Worm (Caenorhabditis elegans): ENCODE measurements around the gene cutl-15.

- no peak for TF ChIP-seq nhr-76 (tag; optimal IDR thresholded peaks at IDR 0.05)
- no peak for TF ChIP-seq ctbp-1 (GFP tag; IDR thresholded peaks at IDR 0.05)
- no peak for TF ChIP-seq ama-1 (optimal IDR thresholded peaks at IDR 0.05)
- TF ChIP-seq unc-39 (tag; optimal IDR thresholded peaks at IDR 0.05): no peak
Observed at ce11 chrII:8996064-8996463, 48.6 kb upstream of the cutl-15 start, which contains the start of gene ndub-2.

All from whole organism, L4 larva.